Worm (Caenorhabditis elegans): ENCODE results near the gene nhr-95.

DNA sequence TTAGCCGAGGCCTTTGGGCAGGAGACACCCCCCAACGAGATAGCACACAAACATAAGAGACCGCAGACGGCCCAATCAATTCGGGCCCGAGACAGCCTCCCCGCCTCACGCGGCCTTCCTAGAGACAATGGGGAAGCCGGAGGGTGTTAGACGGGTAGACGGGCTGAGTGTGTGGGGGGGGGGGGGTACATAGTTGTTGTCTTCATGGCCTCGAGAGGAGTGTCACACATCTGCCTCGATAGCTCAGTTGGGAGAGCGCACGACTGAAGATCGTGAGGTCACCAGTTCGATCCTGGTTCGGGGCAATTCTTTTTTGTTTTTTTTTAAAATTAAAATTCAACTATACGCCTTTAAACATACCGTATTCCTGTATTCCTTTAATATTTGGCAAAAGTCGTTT lies 43.4 kb upstream of the nhr-95 start:
- TF ChIP-seq nhr-12 (tag; optimal IDR thresholded peaks at IDR 0.05) (no peak), skn-1 (tag; optimal IDR thresholded peaks at IDR 0.05) (no peak), ZK546.5 (tag; optimal IDR thresholded peaks at IDR 0.05) (no peak), snpc-4 (tag; optimal IDR thresholded peaks at IDR 0.05) (peak; percentile 40), lsy-2 (tag; optimal IDR thresholded peaks at IDR 0.05) (peak; percentile 26 to 58), Y55F3AM.14 (GFP tag; optimal IDR thresholded peaks at IDR 0.05) (peak; percentile 33), fos-1 (tag; optimal IDR thresholded peaks at IDR 0.05) (no peak), nhr-25 (tag; optimal IDR thresholded peaks at IDR 0.05) (peak; percentile 30), zag-1 (tag; optimal IDR thresholded peaks at IDR 0.05) (peak; percentile 37), lin-39 (tag; optimal IDR thresholded peaks at IDR 0.05) (no peak)

Data from whole organism, L2 larva.